Fruit fly (Drosophila melanogaster): ENCODE data around the gene Tctp.

dm6 chr3R:11240891-11241290 is 30.8 kb downstream of the Tctp start, which contains the start of the genes scpr-B and scpr-A:
- TF ChIP-seq CTCF (optimal IDR thresholded peaks at IDR 0.05) (no peak), CG8478 (optimal IDR thresholded peaks at IDR 0.05) (no peak)
